Fruit fly (Drosophila melanogaster) whole organism, pupa: Measurements from ENCODE around the gene Ced-12.

Source experiments
- CG34367 ChIP-seq: fragments of 200-800 bp; sonication (Bioruptor generic); optimal IDR thresholded peaks from 2 replicates; lab custom pipeline; 2018; ENCODE audit warnings: missing biosample characterization, mild to moderate bottlenecking, missing genetic modification characterization
- CG8159 ChIP-seq: fragments of 200-800 bp; sonication (Bioruptor generic); optimal IDR thresholded peaks from 3 replicates; lab custom pipeline; 2018; ENCODE audit warnings: missing biosample characterization, mild to moderate bottlenecking, missing genetic modification characterization, moderate library complexity
- CG8301 ChIP-seq: fragments of 200-800 bp; sonication (Bioruptor generic); optimal IDR thresholded peaks from 2 replicates; lab custom pipeline; 2018; ENCODE audit warnings: missing biosample characterization, mild to moderate bottlenecking, missing genetic modification characterization
- D1 ChIP-seq: fragments of 200-800 bp; sonication (Bioruptor generic); optimal IDR thresholded peaks from 2 replicates; lab custom pipeline; 2018; ENCODE audit warnings: missing biosample characterization, mild to moderate bottlenecking, missing genetic modification characterization, moderate library complexity
- EcR ChIP-seq: fragments of 200-800 bp; sonication (Bioruptor generic); optimal IDR thresholded peaks from 3 replicates; lab custom pipeline; 2019; ENCODE audit warnings: missing biosample characterization, missing genetic modification characterization, mild to moderate bottlenecking, moderate library complexity, missing genetic modification reagents
- Ets98B ChIP-seq: fragments of 200-800 bp; sonication (Bioruptor generic); IDR thresholded peaks from 2 replicates; pipeline ENCODE4 v1.3.6; 2022; ENCODE audit warnings: missing biosample characterization, missing genetic modification characterization
- Snoo ChIP-seq: fragments of 200-800 bp; sonication (Bioruptor generic); optimal IDR thresholded peaks from 3 replicates; lab custom pipeline; 2017; ENCODE audit warnings: missing biosample characterization, mild to moderate bottlenecking, missing genetic modification characterization, inconsistent platforms
- gl ChIP-seq: fragments of 200-800 bp; sonication (Bioruptor generic); optimal IDR thresholded peaks from 2 replicates; lab custom pipeline; 2018; ENCODE audit warnings: missing biosample characterization, mild to moderate bottlenecking, missing genetic modification characterization

DNA sequence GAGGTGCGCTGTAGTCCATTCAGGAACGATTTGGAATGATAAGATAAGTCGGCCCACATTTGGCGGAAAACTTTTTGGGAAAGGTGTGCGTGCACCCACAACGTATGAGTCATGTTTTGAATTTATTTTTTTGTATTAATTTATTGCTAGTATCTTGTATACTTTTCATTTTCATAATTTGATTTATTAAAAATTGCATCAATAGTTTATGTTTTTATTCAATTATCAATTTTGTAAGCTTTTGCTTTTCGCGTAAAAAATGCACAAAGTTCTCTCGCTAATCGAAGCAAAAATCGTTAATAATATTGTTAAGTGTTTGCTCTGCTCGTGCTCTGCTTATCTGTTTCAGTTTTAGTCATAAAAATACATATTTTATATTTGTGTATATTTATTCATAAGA lies 9.4 kb downstream of the Ced-12 start:
- no peak for TF ChIP-seq Snoo
- TF ChIP-seq gl (tag; lab: Kevin White, UChicago) = no peak
- no peak for TF ChIP-seq Ets98B
- no peak for TF ChIP-seq CG8301 (tag; lab: Kevin White, UChicago)
- no peak for TF ChIP-seq CG34367 (tag; lab: Kevin White, UChicago)
- no peak for TF ChIP-seq D1 (tag; lab: Kevin White, UChicago)
- TF ChIP-seq CG8159 (tag; lab: Kevin White, UChicago) = no peak
- no peak for TF ChIP-seq EcR (GFP tag; lab: Kevin White, UChicago)
